Worm (Caenorhabditis elegans) whole organism, L4 larva: Measurements from ENCODE around the gene F59D12.5.

Experiments
- F26F4.8 ChIP-seq: fragments of 200-800 bp; sonication (Bioruptor generic); conservative IDR thresholded peaks from 2 replicates; pipeline ENCODE4 v1.3.6; 2022; ENCODE audit warnings: missing genetic modification characterization, missing compliant biosample characterization
- F37D6.2 ChIP-seq: sonication (generic microtip); optimal IDR thresholded peaks from 2 replicates; lab custom pipeline; 2016; ENCODE audit warnings: mild to moderate bottlenecking, missing genetic modification characterization, missing compliant biosample characterization
- F49E8.2 ChIP-seq: sonication (generic microtip); optimal IDR thresholded peaks from 2 replicates; lab custom pipeline; 2016; ENCODE audit warnings: missing compliant biosample characterization, mild to moderate bottlenecking, missing genetic modification characterization, borderline replicate concordance
- R02D3.7 ChIP-seq: fragments of 150-350 bp; sonication (generic microtip); optimal IDR thresholded peaks from 3 replicates; lab custom pipeline; 2014; ENCODE audit warnings: missing biosample characterization, missing genetic modification characterization
- Y5F2A.4 ChIP-seq: fragments of 200-800 bp; sonication (Bioruptor generic); optimal IDR thresholded peaks from 2 replicates; lab custom pipeline; 2018; ENCODE audit warnings: mild to moderate bottlenecking, missing genetic modification characterization, missing compliant biosample characterization
- ZK337.2 ChIP-seq: fragments of 200-800 bp; sonication (Bioruptor generic); IDR thresholded peaks from 2 replicates; pipeline ENCODE4 v1.3.6; 2022; ENCODE audit warnings: missing genetic modification reagents, missing genetic modification characterization, missing compliant biosample characterization
- ZK546.5 ChIP-seq, 2 experiments: sonication (generic microtip); optimal IDR thresholded peaks; 2 replicates each; lab custom pipeline; 2017; ENCODE audit warnings: missing biosample characterization in 2 of 2, missing genetic modification characterization in 2 of 2
- aha-1 ChIP-seq: fragments of 150-350 bp; peaks from one replicate; lab custom pipeline; 2014; ENCODE audit warnings: missing biosample characterization, missing genetic modification characterization
- ama-1 ChIP-seq: fragments of 150-350 bp; optimal IDR thresholded peaks from 2 replicates; lab custom pipeline; 2014; ENCODE audit warnings: inconsistent platforms, mixed read lengths
- ceh-28 ChIP-seq: fragments of 150-350 bp; optimal IDR thresholded peaks from 2 replicates; lab custom pipeline; 2014; ENCODE audit warnings: missing biosample characterization, missing genetic modification reagents, missing genetic modification characterization
- ctbp-1 ChIP-seq: fragments of 200-800 bp; sonication (Bioruptor generic); IDR thresholded peaks from 2 replicates; pipeline ENCODE4 v1.3.6; 2022; ENCODE audit warnings: missing genetic modification reagents, missing genetic modification characterization, missing compliant biosample characterization
- daf-12 ChIP-seq: fragments of 150-350 bp; optimal IDR thresholded peaks from 2 replicates; lab custom pipeline; 2014; ENCODE audit warnings: missing biosample characterization, missing genetic modification reagents, missing genetic modification characterization
- daf-16 ChIP-seq, 3 experiments: sonication (generic microtip); optimal IDR thresholded peaks; 2 replicates each; lab custom pipeline; 2016 to 2017; ENCODE audit warnings: missing genetic modification characterization in 3 of 3, missing genetic modification reagents in 3 of 3, mild to moderate bottlenecking in 2 of 3, missing compliant biosample characterization in 2 of 3, missing biosample characterization in 1 of 3, moderate library complexity in 1 of 3
- daf-19 ChIP-seq: fragments of 200-800 bp; sonication (Bioruptor generic); conservative IDR thresholded peaks from 2 replicates; pipeline ENCODE4 v1.3.6; 2022; ENCODE audit warnings: missing genetic modification characterization, missing compliant biosample characterization
- dmd-6 ChIP-seq: fragments of 200-800 bp; sonication (Bioruptor generic); IDR thresholded peaks from 2 replicates; pipeline ENCODE4 v1.3.6; 2022; ENCODE audit warnings: missing genetic modification reagents, missing genetic modification characterization, missing compliant biosample characterization
- dmd-9 ChIP-seq: fragments of 200-800 bp; sonication (Bioruptor generic); IDR thresholded peaks from 2 replicates; pipeline ENCODE4 v1.3.6; 2022; ENCODE audit warnings: missing genetic modification reagents, missing genetic modification characterization, missing compliant biosample characterization
- duxl-1 ChIP-seq: sonication (generic microtip); optimal IDR thresholded peaks from 2 replicates; lab custom pipeline; 2016; ENCODE audit warnings: mild to moderate bottlenecking, missing genetic modification characterization, moderate library complexity, missing compliant biosample characterization; ENCODE audit not compliant: poor library complexity
- dve-1 ChIP-seq: sonication (generic microtip); optimal IDR thresholded peaks from 2 replicates; lab custom pipeline; 2017; ENCODE audit warnings: antibody characterized with exemption, mild to moderate bottlenecking, missing genetic modification characterization, missing compliant biosample characterization; ENCODE audit not compliant: insufficient read depth
- egl-27 ChIP-seq: sonication (generic microtip); optimal IDR thresholded peaks from 3 replicates; lab custom pipeline; 2017; ENCODE audit warnings: missing biosample characterization, missing genetic modification reagents, missing genetic modification characterization
- egl-43 ChIP-seq: fragments of 200-800 bp; sonication (Bioruptor generic); IDR thresholded peaks from 2 replicates; pipeline ENCODE4 v1.3.6; 2022; ENCODE audit warnings: missing genetic modification reagents, missing genetic modification characterization, missing compliant biosample characterization
- fkh-10 ChIP-seq: fragments of 150-350 bp; optimal IDR thresholded peaks from 2 replicates; lab custom pipeline; 2014; ENCODE audit warnings: missing biosample characterization, missing genetic modification reagents, missing genetic modification characterization
- hlh-11 ChIP-seq: fragments of 200-800 bp; sonication (Bioruptor generic); optimal IDR thresholded peaks from 2 replicates; lab custom pipeline; 2018; ENCODE audit warnings: mild to moderate bottlenecking, missing genetic modification characterization, missing compliant biosample characterization
- hmg-1.1 ChIP-seq: fragments of 200-800 bp; sonication (Bioruptor generic); IDR thresholded peaks from 2 replicates; pipeline ENCODE4 v1.3.6; 2022; ENCODE audit warnings: missing genetic modification reagents, missing genetic modification characterization, missing compliant biosample characterization
- jun-1 ChIP-seq: fragments of 150-350 bp; optimal IDR thresholded peaks from 2 replicates; lab custom pipeline; 2014; ENCODE audit warnings: missing biosample characterization, missing genetic modification reagents, missing genetic modification characterization
- lim-7 ChIP-seq: fragments of 200-800 bp; sonication (Bioruptor generic); IDR thresholded peaks from 2 replicates; pipeline ENCODE4 v1.3.6; 2022; ENCODE audit warnings: missing genetic modification characterization, missing compliant biosample characterization
- lin-1 ChIP-seq: fragments of 200-800 bp; sonication (Bioruptor generic); IDR thresholded peaks from 2 replicates; pipeline ENCODE4 v1.3.6; 2022; ENCODE audit warnings: missing genetic modification reagents, missing genetic modification characterization, missing compliant biosample characterization
- lin-15B ChIP-seq: fragments of 150-350 bp; sonication (generic microtip); optimal IDR thresholded peaks from 3 replicates; lab custom pipeline; 2014; ENCODE audit warnings: missing biosample characterization, missing genetic modification characterization
- lin-29 ChIP-seq: fragments of 200-800 bp; sonication (Bioruptor generic); IDR thresholded peaks from 2 replicates; pipeline ENCODE4 v1.3.6; 2022; ENCODE audit warnings: missing genetic modification reagents, missing genetic modification characterization, missing compliant biosample characterization
- lin-39 ChIP-seq: fragments of 150-350 bp; optimal IDR thresholded peaks from 2 replicates; lab custom pipeline; 2014; ENCODE audit warnings: missing biosample characterization, missing genetic modification reagents, missing genetic modification characterization
- lir-3 ChIP-seq: sonication (generic microtip); optimal IDR thresholded peaks from 2 replicates; lab custom pipeline; 2016; ENCODE audit warnings: mild to moderate bottlenecking, missing genetic modification characterization, missing compliant biosample characterization
- lsy-2 ChIP-seq, 2 experiments: fragments of 150-350 bp in 1 of 2; sonication (generic microtip) in 1 of 2; optimal IDR thresholded peaks; 2 replicates each; lab custom pipeline; 2014 to 2017; ENCODE audit warnings: missing biosample characterization in 2 of 2, missing genetic modification characterization in 2 of 2
- madf-9 ChIP-seq: fragments of 200-800 bp; sonication (Bioruptor generic); conservative IDR thresholded peaks from 2 replicates; pipeline ENCODE4 v1.3.6; 2022; ENCODE audit warnings: missing genetic modification reagents, missing genetic modification characterization, missing compliant biosample characterization
- mep-1 ChIP-seq: fragments of 150-350 bp; sonication (generic microtip); optimal IDR thresholded peaks from 3 replicates; lab custom pipeline; 2014; ENCODE audit warnings: missing biosample characterization, missing genetic modification characterization
- mes-2 ChIP-seq: sonication (generic microtip); optimal IDR thresholded peaks from 2 replicates; lab custom pipeline; 2016; ENCODE audit warnings: missing genotype, mild to moderate bottlenecking, missing genetic modification characterization, missing compliant biosample characterization; ENCODE audit not compliant: poor library complexity, severe bottlenecking
- mxl-3 ChIP-seq: fragments of 200-800 bp; sonication (Bioruptor generic); optimal IDR thresholded peaks from 2 replicates; lab custom pipeline; 2018; ENCODE audit warnings: mild to moderate bottlenecking, missing genetic modification characterization, missing compliant biosample characterization
- nhr-10 ChIP-seq: fragments of 150-350 bp; optimal IDR thresholded peaks from 2 replicates; lab custom pipeline; 2014; ENCODE audit warnings: missing biosample characterization, missing genetic modification characterization
- nhr-102 ChIP-seq: sonication (generic microtip); optimal IDR thresholded peaks from 2 replicates; lab custom pipeline; 2016; ENCODE audit warnings: mild to moderate bottlenecking, missing genetic modification characterization, moderate library complexity, missing compliant biosample characterization
- nhr-111 ChIP-seq: fragments of 200-800 bp; sonication (Bioruptor generic); optimal IDR thresholded peaks from 2 replicates; lab custom pipeline; 2018; ENCODE audit warnings: mild to moderate bottlenecking, missing genetic modification characterization, missing compliant biosample characterization
- nhr-41 ChIP-seq: fragments of 200-800 bp; sonication (Bioruptor generic); IDR thresholded peaks from 2 replicates; pipeline ENCODE4 v1.3.6; 2022; ENCODE audit warnings: missing genetic modification reagents, missing genetic modification characterization, missing compliant biosample characterization
- nhr-76 ChIP-seq: fragments of 150-350 bp; optimal IDR thresholded peaks from 2 replicates; lab custom pipeline; 2014; ENCODE audit warnings: missing biosample characterization, missing genetic modification characterization
- pqm-1 ChIP-seq: sonication (generic microtip); optimal IDR thresholded peaks from 2 replicates; lab custom pipeline; 2017; ENCODE audit warnings: missing biosample characterization, missing genetic modification characterization
- rbr-2 ChIP-seq: sonication (generic microtip); optimal IDR thresholded peaks from 2 replicates; lab custom pipeline; 2016; ENCODE audit warnings: missing genotype, missing genetic modification characterization, missing compliant biosample characterization
- skn-1 ChIP-seq: fragments of 150-350 bp; optimal IDR thresholded peaks from 2 replicates; lab custom pipeline; 2014; ENCODE audit warnings: missing biosample characterization, missing genetic modification characterization
- tag-97 ChIP-seq: fragments of 200-800 bp; sonication (Bioruptor generic); IDR thresholded peaks from 2 replicates; pipeline ENCODE4 v1.3.6; 2022; ENCODE audit warnings: missing genetic modification characterization, missing compliant biosample characterization
- tra-1 ChIP-seq: fragments of 200-800 bp; sonication (Bioruptor generic); IDR thresholded peaks from 2 replicates; pipeline ENCODE4 v1.3.6; 2022; ENCODE audit warnings: missing genetic modification reagents, missing genetic modification characterization, missing compliant biosample characterization
- unc-130 ChIP-seq: sonication (generic microtip); optimal IDR thresholded peaks from 2 replicates; lab custom pipeline; 2016; ENCODE audit warnings: missing genetic modification reagents, missing genetic modification characterization, missing compliant biosample characterization
- vab-7 ChIP-seq: fragments of 200-800 bp; sonication (Bioruptor generic); IDR thresholded peaks from 2 replicates; pipeline ENCODE4 v1.3.6; 2022; ENCODE audit warnings: missing genetic modification reagents, missing genetic modification characterization, missing compliant biosample characterization
- zfp-2 ChIP-seq: sonication (generic microtip); optimal IDR thresholded peaks from 2 replicates; lab custom pipeline; 2016; ENCODE audit warnings: mild to moderate bottlenecking, missing genetic modification characterization, missing compliant biosample characterization
- zip-11 ChIP-seq: fragments of 200-800 bp; sonication (Bioruptor generic); IDR thresholded peaks from 2 replicates; pipeline ENCODE4 v1.3.6; 2022; ENCODE audit warnings: missing genetic modification characterization, missing compliant biosample characterization
- zip-2 ChIP-seq: fragments of 150-350 bp; optimal IDR thresholded peaks from 2 replicates; lab custom pipeline; 2014; ENCODE audit warnings: missing biosample characterization, missing genetic modification characterization
- ztf-11 ChIP-seq: fragments of 150-350 bp; optimal IDR thresholded peaks from 2 replicates; lab custom pipeline; 2014; ENCODE audit warnings: missing biosample characterization, missing genetic modification characterization
- ztf-7 ChIP-seq: fragments of 150-350 bp; optimal IDR thresholded peaks from 2 replicates; lab custom pipeline; 2014; ENCODE audit warnings: missing biosample characterization, missing genetic modification characterization

F59D12.5 gene

ce11 chrX:15630790-15631204 lies 16.4 kb downstream of the F59D12.5 start:
- TF ChIP-seq lin-1 (GFP tag; lab: Robert Waterston, UW) (no peak), nhr-10 (tag; lab: Kevin White, UChicago) (no peak), daf-16 (GFP tag; optimal IDR thresholded peaks at IDR 0.05; lab: Kevin White, UChicago) (no peak), daf-16 (tag; optimal IDR thresholded peaks at IDR 0.05; lab: Kevin White, UChicago) (no peak), tra-1 (GFP tag; lab: Robert Waterston, UW) (no peak), mxl-3 (GFP tag; lab: Kevin White, UChicago) (no peak), mes-2 (tag; lab: Kevin White, UChicago) (no peak), unc-130 (no peak), ceh-28 (tag; lab: Kevin White, UChicago) (no peak), ZK546.5 (tag; optimal IDR thresholded peaks at IDR 0.05; lab: Kevin White, UChicago) (no peak), ztf-11 (tag; lab: Kevin White, UChicago) (no peak), zip-11 (GFP tag; lab: Robert Waterston, UW) (no peak), ztf-7 (no peak), F37D6.2 (tag; lab: Kevin White, UChicago) (no peak), dmd-6 (GFP tag; lab: Robert Waterston, UW) (no peak), nhr-76 (tag; lab: Kevin White, UChicago) (no peak), F49E8.2 (tag; lab: Kevin White, UChicago) (no peak), vab-7 (GFP tag; lab: Robert Waterston, UW) (no peak), skn-1 (tag; lab: Kevin White, UChicago) (no peak), egl-43 (GFP tag; lab: Robert Waterston, UW) (no peak; the same call in 1 of the 2 replicates), lin-29 (no peak), zip-2 (tag; lab: Kevin White, UChicago) (no peak), R02D3.7 (tag; lab: Kevin White, UChicago) (no peak), duxl-1 (no peak), F26F4.8 (GFP tag; lab: Robert Waterston, UW) (no peak), Y5F2A.4 (no peak), aha-1 (peak; percentile 61), jun-1 (tag; lab: Kevin White, UChicago) (no peak), zfp-2 (no peak), pqm-1 (tag; lab: Kevin White, UChicago) (no peak), fkh-10 (GFP tag; lab: Kevin White, UChicago) (peak; percentile 75), lir-3 (tag; lab: Kevin White, UChicago) (no peak), mep-1 (tag; lab: Kevin White, UChicago) (peak; percentile 62), dve-1 (tag; lab: Kevin White, UChicago) (no peak), tag-97 (GFP tag; lab: Robert Waterston, UW) (no peak), nhr-102 (no peak), daf-19 (GFP tag; lab: Robert Waterston, UW) (no peak), nhr-111 (GFP tag; lab: Kevin White, UChicago) (no peak), ZK337.2 (GFP tag; lab: Robert Waterston, UW) (no peak), daf-12 (no peak), hmg-1.1 (GFP tag; lab: Robert Waterston, UW) (peak; percentile 73), madf-9 (GFP tag; lab: Robert Waterston, UW) (no peak), lsy-2 (tag; optimal IDR thresholded peaks at IDR 0.05; lab: Kevin White, UChicago) (peak in 1 of 2 experiments; percentile 45), dmd-9 (GFP tag; lab: Robert Waterston, UW) (no peak), ctbp-1 (peak; percentile 52; the same call in 1 of the 2 replicates), nhr-41 (GFP tag; lab: Robert Waterston, UW) (no peak), rbr-2 (tag; lab: Kevin White, UChicago) (peak; percentile 39), lim-7 (GFP tag; lab: Robert Waterston, UW) (no peak), egl-27 (tag; lab: Kevin White, UChicago) (no peak), ama-1 (lab: Kevin White, UChicago) (no peak), hlh-11 (tag; lab: Kevin White, UChicago) (peak; percentile 22), lin-15B (no peak), lin-39 (tag; lab: Kevin White, UChicago) (no peak)
